Worm (Caenorhabditis elegans) whole organism, L3 larva: ENCODE measurements around the gene Y57A10C.9.

ENCODE experiments used
- fkh-2 ChIP-seq: fragments of 150-350 bp; optimal IDR thresholded peaks from 2 replicates; lab custom pipeline; 2014; ENCODE audit warnings: missing biosample characterization, missing genetic modification reagents, missing genetic modification characterization
- mml-1 ChIP-seq: fragments of 150-350 bp; sonication (generic microtip); optimal IDR thresholded peaks from 3 replicates; lab custom pipeline; 2014; ENCODE audit warnings: missing biosample characterization, missing genetic modification characterization
- nhr-77 ChIP-seq: fragments of 150-350 bp; optimal IDR thresholded peaks from 2 replicates; lab custom pipeline; 2014; ENCODE audit warnings: missing biosample characterization, missing genetic modification characterization
- unc-62 ChIP-seq: fragments of 150-350 bp; sonication (generic microtip); optimal IDR thresholded peaks from 4 replicates; lab custom pipeline; 2014; ENCODE audit warnings: missing biosample characterization, missing genetic modification reagents, missing genetic modification characterization

DNA sequence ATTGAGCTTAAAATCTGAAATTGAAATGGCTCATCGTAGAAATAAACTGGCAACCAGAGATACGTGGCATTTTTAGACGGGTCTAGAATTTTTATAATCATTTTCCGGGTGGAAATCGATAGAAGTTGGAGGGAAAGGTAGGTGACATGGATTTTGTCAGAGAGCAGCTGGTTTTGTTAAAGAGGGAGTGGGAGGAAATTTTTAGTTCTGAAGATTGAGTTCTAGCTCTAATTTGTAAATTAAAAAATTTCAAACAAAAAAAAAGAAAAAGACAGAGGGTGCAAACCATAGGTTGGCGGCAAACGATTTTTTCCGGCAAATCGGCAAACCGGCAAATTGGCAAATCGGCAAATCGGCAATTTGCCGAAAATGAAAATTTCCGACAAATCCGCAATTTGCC is 18.3 kb upstream of the Y57A10C.9 start, which contains the start of gene sre-32:
- no peak for TF ChIP-seq mml-1 (tag; lab: Kevin White, UChicago)
- TF ChIP-seq nhr-77 = no peak
- no peak for TF ChIP-seq fkh-2
- TF ChIP-seq unc-62 (GFP tag; lab: Kevin White, UChicago) = no peak
